Worm (Caenorhabditis elegans) whole organism, L2 larva: ENCODE results near the gene B0273.1.
"Not testable (repeated sequence)": the region's sequence is repeated elsewhere in the genome, so short reads cannot be mapped to it uniquely, and the experiment has no call there.

Experiments used
- C34F6.9 ChIP-seq: fragments of 150-350 bp; optimal IDR thresholded peaks from 2 replicates; lab custom pipeline; 2014; ENCODE audit warnings: missing biosample characterization, missing genetic modification characterization
- F13H6.1 ChIP-seq: sonication (generic microtip); optimal IDR thresholded peaks from 2 replicates; lab custom pipeline; 2016; ENCODE audit warnings: missing genetic modification characterization, missing compliant biosample characterization
- R02D3.7 ChIP-seq: fragments of 150-350 bp; optimal IDR thresholded peaks from 2 replicates; lab custom pipeline; 2014; ENCODE audit warnings: missing biosample characterization, missing genetic modification characterization
- Y55F3AM.14 ChIP-seq: fragments of 200-800 bp; sonication (Bioruptor generic); optimal IDR thresholded peaks from 2 replicates; lab custom pipeline; 2018; ENCODE audit warnings: mild to moderate bottlenecking, missing genetic modification characterization, missing compliant biosample characterization
- alr-1 ChIP-seq: fragments of 150-350 bp; optimal IDR thresholded peaks from 2 replicates; lab custom pipeline; 2014; ENCODE audit warnings: missing biosample characterization, missing genetic modification characterization
- aly-2 ChIP-seq: fragments of 150-350 bp; optimal IDR thresholded peaks from 2 replicates; lab custom pipeline; 2014; ENCODE audit warnings: missing biosample characterization, missing genetic modification characterization
- ama-1 ChIP-seq: fragments of 150-350 bp; optimal IDR thresholded peaks from 2 replicates; lab custom pipeline; 2018; ENCODE audit warnings: inconsistent platforms
- blmp-1 ChIP-seq: sonication (generic microtip); optimal IDR thresholded peaks from 2 replicates; lab custom pipeline; 2017; ENCODE audit warnings: missing genetic modification characterization, mild to moderate bottlenecking, missing compliant biosample characterization, antibody characterized with exemption, moderate library complexity; ENCODE audit not compliant: insufficient read depth
- ceh-16 ChIP-seq: fragments of 150-350 bp; optimal IDR thresholded peaks from 2 replicates; lab custom pipeline; 2014; ENCODE audit warnings: missing biosample characterization, missing genetic modification characterization
- ceh-82 ChIP-seq: fragments of 150-350 bp; optimal IDR thresholded peaks from 2 replicates; lab custom pipeline; 2014; ENCODE audit warnings: missing biosample characterization, missing genetic modification characterization
- dmd-4 ChIP-seq: sonication (generic microtip); optimal IDR thresholded peaks from 2 replicates; lab custom pipeline; 2017; ENCODE audit warnings: missing biosample characterization, missing genetic modification characterization
- elt-3 ChIP-seq: sonication (generic microtip); optimal IDR thresholded peaks from 2 replicates; lab custom pipeline; 2017; ENCODE audit warnings: missing biosample characterization, missing genetic modification characterization
- gmeb-1 ChIP-seq: fragments of 150-350 bp; optimal IDR thresholded peaks from 2 replicates; lab custom pipeline; 2014; ENCODE audit warnings: missing biosample characterization, missing genetic modification characterization
- lin-11 ChIP-seq: fragments of 150-350 bp; sonication (generic microtip); optimal IDR thresholded peaks from 2 replicates; lab custom pipeline; 2014; ENCODE audit warnings: missing biosample characterization, missing genetic modification characterization, inconsistent platforms, mixed read lengths
- lin-39 ChIP-seq: fragments of 150-350 bp; optimal IDR thresholded peaks from 2 replicates; lab custom pipeline; 2014; ENCODE audit warnings: missing biosample characterization, missing genetic modification reagents, missing genetic modification characterization
- lsy-2 ChIP-seq, 2 experiments: fragments of 150-350 bp in 1 of 2; sonication (generic microtip) in 1 of 2; optimal IDR thresholded peaks; 2 replicates each; lab custom pipeline; 2014 to 2017; ENCODE audit warnings: missing biosample characterization in 2 of 2, missing genetic modification characterization in 2 of 2
- mab-5 ChIP-seq: fragments of 150-350 bp; optimal IDR thresholded peaks from 2 replicates; lab custom pipeline; 2014; ENCODE audit warnings: missing biosample characterization, missing genetic modification characterization
- mdl-1 ChIP-seq, 2 experiments: fragments of 150-350 bp in 1 of 2; sonication (generic microtip) in 1 of 2; optimal IDR thresholded peaks; 2 replicates each; lab custom pipeline; 2017; ENCODE audit warnings: missing biosample characterization in 2 of 2, missing genetic modification characterization in 2 of 2
- nhr-10 ChIP-seq: sonication (generic microtip); optimal IDR thresholded peaks from 2 replicates; lab custom pipeline; 2017; ENCODE audit warnings: missing biosample characterization, missing genetic modification characterization
- nhr-12 ChIP-seq: fragments of 150-350 bp; optimal IDR thresholded peaks from 2 replicates; lab custom pipeline; 2014; ENCODE audit warnings: missing biosample characterization, missing genetic modification characterization
- nhr-129 ChIP-seq: fragments of 150-350 bp; optimal IDR thresholded peaks from 2 replicates; lab custom pipeline; 2014; ENCODE audit warnings: missing biosample characterization, missing genetic modification characterization
- nhr-21 ChIP-seq: fragments of 150-350 bp; optimal IDR thresholded peaks from 2 replicates; lab custom pipeline; 2014; ENCODE audit warnings: missing biosample characterization, missing genetic modification characterization
- nhr-23 ChIP-seq: fragments of 150-350 bp; optimal IDR thresholded peaks from 2 replicates; lab custom pipeline; 2014; ENCODE audit warnings: missing biosample characterization, missing genetic modification reagents, missing genetic modification characterization
- nhr-237 ChIP-seq: fragments of 150-350 bp; optimal IDR thresholded peaks from 2 replicates; lab custom pipeline; 2014; ENCODE audit warnings: missing biosample characterization, missing genetic modification characterization
- nhr-77 ChIP-seq: fragments of 150-350 bp; optimal IDR thresholded peaks from 2 replicates; lab custom pipeline; 2014; ENCODE audit warnings: missing biosample characterization, missing genetic modification characterization
- peb-1 ChIP-seq: fragments of 150-350 bp; optimal IDR thresholded peaks from 2 replicates; lab custom pipeline; 2014; ENCODE audit warnings: missing biosample characterization, missing genetic modification characterization
- skn-1 ChIP-seq: sonication (generic microtip); optimal IDR thresholded peaks from 2 replicates; lab custom pipeline; 2017; ENCODE audit warnings: missing biosample characterization, missing genetic modification characterization
- sma-3 ChIP-seq: sonication (generic microtip); optimal IDR thresholded peaks from 2 replicates; lab custom pipeline; 2016; ENCODE audit warnings: missing genetic modification reagents, missing genetic modification characterization, missing compliant biosample characterization
- sma-9 ChIP-seq, 2 experiments: fragments of 150-350 bp in 1 of 2; sonication (generic microtip) in 1 of 2; optimal IDR thresholded peaks; 2 replicates each; lab custom pipeline; 2014 to 2016; ENCODE audit warnings: missing genetic modification characterization in 2 of 2, mild to moderate bottlenecking in 1 of 2, missing biosample characterization in 1 of 2, missing compliant biosample characterization in 1 of 2, missing genetic modification reagents in 1 of 2, moderate library complexity in 1 of 2
- unc-39 ChIP-seq: fragments of 150-350 bp; optimal IDR thresholded peaks from 2 replicates; lab custom pipeline; 2014; ENCODE audit warnings: missing biosample characterization, missing genetic modification characterization
- unc-55 ChIP-seq: fragments of 150-350 bp; sonication (generic microtip); optimal IDR thresholded peaks from 3 replicates; lab custom pipeline; 2014; ENCODE audit warnings: missing biosample characterization, missing genetic modification reagents, missing genetic modification characterization
- unc-62 ChIP-seq: fragments of 150-350 bp; optimal IDR thresholded peaks from 2 replicates; lab custom pipeline; 2014; ENCODE audit warnings: missing biosample characterization, missing genetic modification reagents, missing genetic modification characterization
- zag-1 ChIP-seq: fragments of 150-350 bp; optimal IDR thresholded peaks from 2 replicates; lab custom pipeline; 2014; ENCODE audit warnings: missing biosample characterization, missing genetic modification characterization
- ztf-11 ChIP-seq: sonication (generic microtip); optimal IDR thresholded peaks from 2 replicates; lab custom pipeline; 2017; ENCODE audit warnings: missing biosample characterization, missing genetic modification characterization
- ztf-4 ChIP-seq: fragments of 150-350 bp; optimal IDR thresholded peaks from 2 replicates; lab custom pipeline; 2014; ENCODE audit warnings: missing biosample characterization, missing genetic modification characterization

The B0273.1 gene

DNA sequence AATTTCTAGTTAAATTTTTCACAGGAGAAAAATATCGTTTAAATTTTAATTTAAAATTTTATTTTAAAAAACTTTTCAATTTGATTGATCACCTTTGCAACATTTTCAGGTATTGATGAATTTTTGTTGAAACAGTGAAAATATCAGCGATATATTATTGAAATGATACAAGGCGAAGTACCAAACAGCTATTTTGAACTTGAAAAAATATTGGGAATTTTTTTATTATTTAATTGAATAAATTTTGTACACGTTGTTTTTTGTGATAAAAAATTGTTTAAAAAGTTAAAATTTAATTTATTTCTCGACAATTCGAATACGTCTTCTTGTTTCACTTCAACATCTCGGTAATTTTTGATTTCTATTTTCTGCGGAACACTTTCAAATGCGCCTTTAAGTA lies at the start of gene B0273.1:
B0273.1 (plus strand) TSS at position 301 of the 400 bp plus-strand sequence.
- no peak for TF ChIP-seq lin-39 (tag; lab: Kevin White, UChicago)
- TF ChIP-seq nhr-10 (tag; lab: Kevin White, UChicago): no peak
- TF ChIP-seq nhr-21 (tag; lab: Kevin White, UChicago): no peak
- TF ChIP-seq ama-1 (lab: Kevin White, UChicago): no peak
- TF ChIP-seq nhr-23: no peak
- no peak for TF ChIP-seq blmp-1 (tag; lab: Kevin White, UChicago)
- TF ChIP-seq ceh-16 (tag; lab: Kevin White, UChicago): no peak
- no peak for TF ChIP-seq sma-3 (GFP tag; lab: Kevin White, UChicago)
- TF ChIP-seq unc-62 (GFP tag; lab: Kevin White, UChicago): no peak
- no peak for TF ChIP-seq peb-1 (tag; lab: Kevin White, UChicago)
- no peak for TF ChIP-seq sma-9 (GFP tag; optimal IDR thresholded peaks at IDR 0.05; lab: Kevin White, UChicago)
- TF ChIP-seq sma-9 (tag; optimal IDR thresholded peaks at IDR 0.05; lab: Kevin White, UChicago): no peak
- TF ChIP-seq nhr-237 (tag; lab: Kevin White, UChicago): no peak
- no peak for TF ChIP-seq gmeb-1 (tag; lab: Kevin White, UChicago)
- TF ChIP-seq nhr-129: no peak
- no peak for TF ChIP-seq unc-39 (tag; lab: Kevin White, UChicago)
- no peak for TF ChIP-seq ztf-11 (tag; lab: Kevin White, UChicago)

DNA sequence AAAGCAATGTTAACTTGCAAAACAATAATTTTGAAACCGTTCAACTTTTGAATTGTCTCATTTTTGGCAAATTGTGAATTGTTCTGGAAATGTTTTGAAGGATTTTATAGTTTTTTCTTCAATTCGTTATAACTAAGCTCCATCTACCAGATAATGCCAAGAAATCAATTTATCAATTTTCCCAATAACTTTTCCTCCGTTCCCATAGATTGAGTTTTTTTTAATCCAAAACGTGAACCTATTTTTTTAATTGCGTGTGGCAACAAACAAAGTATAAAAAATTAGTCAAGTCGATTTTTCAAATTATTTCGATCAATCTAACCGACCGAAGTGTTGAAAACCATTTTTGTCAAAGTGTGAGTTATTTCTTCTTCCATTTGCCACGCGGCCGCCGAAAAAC lies 41.1 kb upstream of the B0273.1 start, which contains the start of gene Y4C6A.4:
Y4C6A.4 (plus strand) TSS at position 301 of the 400 bp plus-strand sequence.
- no peak for TF ChIP-seq Y55F3AM.14 (GFP tag; lab: Kevin White, UChicago)
- no peak for TF ChIP-seq nhr-237 (tag; lab: Kevin White, UChicago)
- TF ChIP-seq nhr-129: no peak
- TF ChIP-seq ceh-82: no peak
- TF ChIP-seq gmeb-1 (tag; lab: Kevin White, UChicago): no peak
- TF ChIP-seq R02D3.7: no peak
- no peak for TF ChIP-seq ztf-4
- TF ChIP-seq lin-11 (tag; lab: Kevin White, UChicago): no peak
- no peak for TF ChIP-seq skn-1
- TF ChIP-seq ztf-11 (tag; lab: Kevin White, UChicago): no peak
- no peak for TF ChIP-seq nhr-77 (tag; lab: Kevin White, UChicago)
- TF ChIP-seq unc-55: no peak

DNA sequence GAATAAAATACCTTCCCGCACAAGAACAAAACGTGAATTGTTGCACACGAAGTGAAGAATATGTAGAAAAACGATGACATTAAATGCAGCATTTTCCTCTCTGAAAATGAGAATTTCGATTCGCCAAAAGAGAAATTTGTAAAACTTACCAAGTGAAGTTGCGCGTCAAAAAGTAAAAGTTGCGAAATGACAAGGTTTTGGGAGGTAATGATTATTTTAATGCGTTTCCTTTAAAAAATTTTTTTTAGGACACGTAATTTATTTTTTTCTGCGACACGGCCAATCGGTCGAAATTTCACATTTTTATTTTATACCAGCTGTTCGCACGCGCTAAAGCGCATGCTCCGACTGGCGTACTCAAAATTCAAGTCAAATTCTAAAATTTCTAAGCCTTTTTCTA lies 37.8 kb upstream of the B0273.1 start, which contains the start of gene Y4C6A.3:
Y4C6A.3 (minus strand) TSS at position 101 of the 400 bp plus-strand sequence.
- not testable (repeated sequence) for TF ChIP-seq unc-62 (GFP tag; lab: Kevin White, UChicago); ama-1 (lab: Kevin White, UChicago); sma-3 (GFP tag; lab: Kevin White, UChicago)

DNA sequence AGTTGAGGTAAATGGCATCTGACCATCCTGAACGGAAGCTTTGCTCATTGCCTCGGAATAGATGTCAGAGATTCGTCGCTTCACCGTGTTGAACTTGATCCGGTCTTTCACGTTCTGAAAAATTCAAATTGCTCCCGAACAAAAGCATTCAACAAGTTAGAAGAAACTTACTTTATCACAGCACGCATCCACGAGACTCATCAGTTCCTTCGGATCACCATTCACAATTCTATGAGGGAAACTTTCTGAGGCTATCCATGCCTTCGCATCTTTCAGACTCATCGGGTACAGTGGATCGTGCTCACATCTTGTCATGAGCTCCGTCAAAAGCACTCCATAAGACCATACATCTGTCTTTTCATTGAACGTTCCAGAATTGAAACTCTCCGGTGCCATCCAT lies 31.0 kb upstream of the B0273.1 start:
- no peak for TF ChIP-seq dmd-4
- no peak for TF ChIP-seq F13H6.1 (tag; lab: Kevin White, UChicago)
- no peak for TF ChIP-seq nhr-12 (tag; lab: Kevin White, UChicago)
- TF ChIP-seq nhr-23: no peak
- no peak for TF ChIP-seq lin-39 (tag; lab: Kevin White, UChicago)
- no peak for TF ChIP-seq mab-5 (tag; lab: Kevin White, UChicago)
- TF ChIP-seq nhr-77 (tag; lab: Kevin White, UChicago): no peak
- no peak for TF ChIP-seq nhr-237 (tag; lab: Kevin White, UChicago)

DNA sequence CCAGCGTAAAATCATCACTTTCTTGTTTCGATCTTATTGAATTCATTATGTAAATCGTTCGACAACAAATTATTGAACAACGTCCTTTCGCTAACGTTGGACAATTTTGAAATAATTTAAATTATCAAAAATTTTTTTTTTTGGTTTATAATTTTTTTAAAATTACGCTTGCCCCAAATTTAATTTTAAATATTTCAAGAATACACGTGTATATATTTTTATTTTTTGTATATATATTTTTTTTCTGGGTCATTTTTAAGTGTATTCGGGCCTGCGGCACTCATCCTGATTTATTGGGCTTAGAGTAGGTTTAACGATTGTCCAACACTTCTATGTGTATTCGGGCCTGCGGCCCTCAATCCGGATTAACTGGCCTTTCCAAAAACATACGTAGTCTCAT lies 29.4 kb upstream of the B0273.1 start, which contains the start of gene Y52D5A.2:
Y52D5A.2 (minus strand) TSS at position 101 of the 400 bp plus-strand sequence.
- TF ChIP-seq lin-39, aly-2, elt-3 (tag; lab: Kevin White, UChicago): not testable (repeated sequence)

DNA sequence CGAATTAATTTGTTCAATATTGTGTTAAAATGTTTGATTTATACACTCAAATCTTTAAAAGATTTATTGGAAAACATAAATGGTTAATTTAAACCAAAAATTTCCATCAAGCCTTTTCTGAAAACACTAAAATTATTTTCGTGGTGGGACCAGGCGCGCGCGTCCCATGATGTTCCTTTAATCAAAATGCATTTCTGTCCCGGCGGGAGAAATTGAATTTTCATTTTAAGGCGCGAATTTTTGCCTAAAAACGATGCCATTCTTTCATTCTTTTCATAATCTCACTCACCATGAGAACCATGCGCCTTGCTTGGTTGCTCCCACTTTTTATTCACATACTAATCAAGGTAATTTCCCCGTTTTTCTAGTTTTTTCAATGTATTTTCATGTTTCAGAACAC lies 24.1 kb upstream of the B0273.1 start, which contains the start of gene rme-2:
rme-2 (plus strand) TSS at position 288 of the 400 bp plus-strand sequence.
- TF ChIP-seq ceh-82 (no peak), unc-62 (GFP tag; lab: Kevin White, UChicago) (no peak), ztf-4 (no peak), nhr-129 (no peak), lsy-2 (tag; optimal IDR thresholded peaks at IDR 0.05; lab: Kevin White, UChicago) (no peak), C34F6.9 (tag; lab: Kevin White, UChicago) (no peak), mab-5 (tag; lab: Kevin White, UChicago) (no peak), alr-1 (tag; lab: Kevin White, UChicago) (no peak), dmd-4 (no peak), aly-2 (tag; lab: Kevin White, UChicago) (no peak), sma-9 (GFP tag; optimal IDR thresholded peaks at IDR 0.05; lab: Kevin White, UChicago) (no peak), sma-9 (tag; optimal IDR thresholded peaks at IDR 0.05; lab: Kevin White, UChicago) (no peak), mdl-1 (tag; optimal IDR thresholded peaks at IDR 0.05; lab: Kevin White, UChicago) (no peak), zag-1 (tag; lab: Kevin White, UChicago) (no peak)
